Worm (Caenorhabditis elegans) whole organism, young adult: ENCODE data around the gene C17E7.13.

Experiments used
- F23B12.7 ChIP-seq: sonication (generic microtip); optimal IDR thresholded peaks from 2 replicates; lab custom pipeline; 2017; ENCODE audit warnings: missing genetic modification characterization, mild to moderate bottlenecking, missing compliant biosample characterization, antibody characterized with exemption, moderate library complexity; ENCODE audit not compliant: insufficient read depth
- F33H1.4 ChIP-seq: fragments of 200-800 bp; sonication (Bioruptor generic); IDR thresholded peaks from 2 replicates; pipeline ENCODE4 v1.3.6; 2022; ENCODE audit warnings: missing genetic modification reagents, missing genetic modification characterization, missing compliant biosample characterization
- F49E8.2 ChIP-seq: sonication (generic microtip); optimal IDR thresholded peaks from 3 replicates; lab custom pipeline; 2017; ENCODE audit warnings: missing genetic modification characterization, mild to moderate bottlenecking, missing compliant biosample characterization, antibody characterized with exemption, moderate library complexity; ENCODE audit not compliant: insufficient read depth
- cebp-1 ChIP-seq, 2 experiments: fragments of 200-800 bp in 1 of 2; sonication (Bioruptor generic) in 1 of 2; sonication (generic microtip) in 1 of 2; IDR thresholded peaks in 1 of 2; optimal IDR thresholded peaks in 1 of 2; 2 replicates each; pipeline versions ENCODE4 v1.3.6 to Lab custom; 2017 to 2022; ENCODE audit warnings: missing compliant biosample characterization in 2 of 2, missing genetic modification characterization in 2 of 2, mild to moderate bottlenecking in 1 of 2, missing genetic modification reagents in 1 of 2, moderate library complexity in 1 of 2
- ceh-91 ChIP-seq: fragments of 200-800 bp; sonication (Bioruptor generic); IDR thresholded peaks from 2 replicates; pipeline ENCODE4 v1.3.6; 2022; ENCODE audit warnings: missing genetic modification reagents, missing genetic modification characterization, missing compliant biosample characterization
- efl-1 ChIP-seq: fragments of 150-350 bp; optimal IDR thresholded peaks from 2 replicates; lab custom pipeline; 2014; ENCODE audit warnings: missing biosample characterization, missing genetic modification reagents, missing genetic modification characterization
- fkh-3 ChIP-seq: sonication (generic microtip); optimal IDR thresholded peaks from 2 replicates; lab custom pipeline; 2016; ENCODE audit warnings: mild to moderate bottlenecking, missing genetic modification characterization, missing compliant biosample characterization
- lag-1 ChIP-seq: fragments of 200-800 bp; sonication (Bioruptor generic); IDR thresholded peaks from 2 replicates; pipeline ENCODE4 v1.3.6; 2022; ENCODE audit warnings: missing genetic modification reagents, missing genetic modification characterization, missing compliant biosample characterization
- let-526 ChIP-seq: fragments of 200-800 bp; sonication (Bioruptor generic); IDR thresholded peaks from 2 replicates; pipeline ENCODE4 v1.3.6; 2022; ENCODE audit warnings: missing genetic modification reagents, missing genetic modification characterization, missing compliant biosample characterization
- lin-26 ChIP-seq: fragments of 200-800 bp; sonication (Bioruptor generic); IDR thresholded peaks from 2 replicates; pipeline ENCODE4 v1.3.6; 2022; ENCODE audit warnings: missing genetic modification reagents, missing genetic modification characterization, missing compliant biosample characterization
- mel-28 ChIP-seq: sonication (generic microtip); optimal IDR thresholded peaks from 2 replicates; lab custom pipeline; 2016; ENCODE audit warnings: borderline replicate concordance, mild to moderate bottlenecking, missing genetic modification characterization, missing compliant biosample characterization
- nhr-80 ChIP-seq: sonication (generic microtip); optimal IDR thresholded peaks from 2 replicates; lab custom pipeline; 2016; ENCODE audit warnings: missing genetic modification characterization, missing compliant biosample characterization
- nhr-90 ChIP-seq: sonication (generic microtip); optimal IDR thresholded peaks from 2 replicates; lab custom pipeline; 2016; ENCODE audit warnings: missing genotype, mild to moderate bottlenecking, missing genetic modification characterization, missing compliant biosample characterization
- pha-4 ChIP-seq: fragments of 150-350 bp; sonication (generic microtip); optimal IDR thresholded peaks from 2 replicates; lab custom pipeline; 2014; ENCODE audit warnings: missing biosample characterization, missing genetic modification reagents, missing genetic modification characterization

- TF ChIP-seq nhr-90 (no peak), F49E8.2 (no peak), ceh-91 (no peak), fkh-3 (tag; lab: Kevin White, UChicago) (no peak), mel-28 (no peak), lag-1 (no peak), cebp-1 (GFP tag; IDR thresholded peaks at IDR 0.05; lab: Robert Waterston, UW) (no peak), cebp-1 (tag; optimal IDR thresholded peaks at IDR 0.05; lab: Kevin White, UChicago) (no peak), lin-26 (no peak), F23B12.7 (tag; lab: Kevin White, UChicago) (no peak), nhr-80 (tag; lab: Kevin White, UChicago) (no peak), efl-1 (no peak), pha-4 (tag; lab: Kevin White, UChicago) (no peak), let-526 (GFP tag; lab: Robert Waterston, UW) (no peak), F33H1.4 (GFP tag; lab: Robert Waterston, UW) (no peak)
Observed at ce11 chrV:3902458-3903157, 13.5 kb upstream of the C17E7.13 start, which contains the start of the genes str-229 and srh-190.
